Fruit fly (Drosophila melanogaster): ENCODE data around the gene Ulp1.

Gene Ulp1

dm6 chrX:19224580-19225303, 16.8 kb upstream of the Ulp1 start (continued):
- TF ChIP-seq tgo (GFP tag; IDR thresholded peaks at IDR 0.05) (no peak), ci (GFP tag; IDR thresholded peaks at IDR 0.05) (no peak), sqz (GFP tag; optimal IDR thresholded peaks at IDR 0.05) (no peak), crol (GFP tag; IDR thresholded peaks at IDR 0.05) (no peak), slou (GFP tag; optimal IDR thresholded peaks at IDR 0.05) (no peak), CG17385 (GFP tag; optimal IDR thresholded peaks at IDR 0.05) (peak; percentile 38), Lhr (GFP tag; optimal IDR thresholded peaks at IDR 0.05) (no peak), Bgb (GFP tag; IDR thresholded peaks at IDR 0.05; ENCODE audit: partially characterized antibody) (no peak), BEAF-32 (GFP tag; optimal IDR thresholded peaks at IDR 0.05) (no peak), Dek (tag; optimal IDR thresholded peaks at IDR 0.05) (no peak), trh (GFP tag; optimal IDR thresholded peaks at IDR 0.05) (no peak), Dip3 (GFP tag; optimal IDR thresholded peaks at IDR 0.05) (no peak), CG18599 (GFP tag; optimal IDR thresholded peaks at IDR 0.05) (no peak), CG17359 (tag; optimal IDR thresholded peaks at IDR 0.05) (peak; percentile 42), CG17568 (GFP tag; optimal IDR thresholded peaks at IDR 0.05) (no peak), D (optimal IDR thresholded peaks at IDR 0.05) (no peak), D (GFP tag; optimal IDR thresholded peaks at IDR 0.05) (peak; percentile 53), sima (GFP tag; optimal IDR thresholded peaks at IDR 0.05) (no peak), Dp (GFP tag; optimal IDR thresholded peaks at IDR 0.05) (no peak), CG15011 (GFP tag; optimal IDR thresholded peaks at IDR 0.05) (no peak), NC2β (GFP tag; optimal IDR thresholded peaks at IDR 0.05) (no peak), CG10267 (tag; optimal IDR thresholded peaks at IDR 0.05) (peak; percentile 31), Gsc (GFP tag; IDR thresholded peaks at IDR 0.05) (no peak), row (GFP tag; IDR thresholded peaks at IDR 0.05) (peak; percentile 30; the same call in 1 of the 3 replicates), CG4707 (GFP tag; optimal IDR thresholded peaks at IDR 0.05) (no peak), p53 (GFP tag; optimal IDR thresholded peaks at IDR 0.05) (no peak), CG7839 (tag; optimal IDR thresholded peaks at IDR 0.05) (peak; percentile 51), NfI (GFP tag; optimal IDR thresholded peaks at IDR 0.05) (no peak), knrl (GFP tag; IDR thresholded peaks at IDR 0.05; ENCODE audit: partially characterized antibody) (no peak), CG6254 (GFP tag; optimal IDR thresholded peaks at IDR 0.05) (no peak), pan (optimal IDR thresholded peaks at IDR 0.05) (no peak), pan (GFP tag; optimal IDR thresholded peaks at IDR 0.05 in 1 of 2, IDR thresholded peaks at IDR 0.05 in 1 of 2) (no peak), Atf-2 (GFP tag; optimal IDR thresholded peaks at IDR 0.05) (no peak), nerfin-1 (tag; optimal IDR thresholded peaks at IDR 0.05) (no peak), PHDP (tag; optimal IDR thresholded peaks at IDR 0.05) (peak; percentile 38), croc (GFP tag; conservative IDR thresholded peaks at IDR 0.05) (no peak)

- TF ChIP-seq crc (GFP tag; optimal IDR thresholded peaks at IDR 0.05): no peak
- no peak for TF ChIP-seq sqz (GFP tag; optimal IDR thresholded peaks at IDR 0.05)
- no peak for TF ChIP-seq CG7745 (tag; optimal IDR thresholded peaks at IDR 0.05)
- TF ChIP-seq CG7839 (tag; optimal IDR thresholded peaks at IDR 0.05): no peak
- TF ChIP-seq dmrt99B (tag; optimal IDR thresholded peaks at IDR 0.05): no peak
- TF ChIP-seq D (optimal IDR thresholded peaks at IDR 0.05): no peak
- no peak for TF ChIP-seq D (GFP tag; optimal IDR thresholded peaks at IDR 0.05)
- no peak for TF ChIP-seq CG6175 (GFP tag; IDR thresholded peaks at IDR 0.05)
- TF ChIP-seq gcm2 (GFP tag; optimal IDR thresholded peaks at IDR 0.05): no peak
- no peak for TF ChIP-seq CG5953 (GFP tag; IDR thresholded peaks at IDR 0.05)
- TF ChIP-seq crol (GFP tag; IDR thresholded peaks at IDR 0.05): peak; percentile 46; the same call in 1 of the 2 replicates
- no peak for TF ChIP-seq Xbp1 (GFP tag; optimal IDR thresholded peaks at IDR 0.05)
- peak; percentile 76 for TF ChIP-seq CG17385 (GFP tag; optimal IDR thresholded peaks at IDR 0.05)
- no peak for TF ChIP-seq abd-A (tag; optimal IDR thresholded peaks at IDR 0.05)
- TF ChIP-seq CG9215 (GFP tag; IDR thresholded peaks at IDR 0.05): no peak
- no peak for TF ChIP-seq prd (optimal IDR thresholded peaks at IDR 0.05)
- TF ChIP-seq prd (GFP tag; IDR thresholded peaks at IDR 0.05): peak; percentile 13; the same call in 1 of the 3 replicates
- no peak for TF ChIP-seq CG16779 (GFP tag; IDR thresholded peaks at IDR 0.05)
- TF ChIP-seq Blimp-1 (GFP tag; optimal IDR thresholded peaks at IDR 0.05): peak; percentile 97
Measured at dm6 chrX:19220963-19221572, 13.1 kb upstream of the Ulp1 start.

All from whole organism, embryonic.